Worm (Caenorhabditis elegans): Measurements from ENCODE around the gene F58D2.4.
"Not testable (repeated sequence)": the region's sequence is repeated elsewhere in the genome, so short reads cannot be mapped to it uniquely, and the experiment has no call there.

Gene F58D2.4

ce11 chrIV:13154391-13155283 lies 34.2 kb downstream of the F58D2.4 start, which contains the start of the genes crld-1 and msh-5 (continued):
- TF ChIP-seq K11D2.4 (GFP tag; IDR thresholded peaks at IDR 0.05) (no peak), snpc-1.3 (tag; optimal IDR thresholded peaks at IDR 0.05; ENCODE audit: insufficient read depth) (peak; percentile 32), rcor-1 (GFP tag; IDR thresholded peaks at IDR 0.05) (0 out of 2 replicates have a peak, but pooled peaks have one; percentile 43), dpl-1 (GFP tag; optimal IDR thresholded peaks at IDR 0.05) (no peak), ceh-91 (GFP tag; IDR thresholded peaks at IDR 0.05) (peak; percentile 51; the same call in 1 of the 2 replicates), Y53F4B.3 (GFP tag; IDR thresholded peaks at IDR 0.05) (no peak), madf-6 (GFP tag; IDR thresholded peaks at IDR 0.05) (peak; percentile 90)

DNA sequence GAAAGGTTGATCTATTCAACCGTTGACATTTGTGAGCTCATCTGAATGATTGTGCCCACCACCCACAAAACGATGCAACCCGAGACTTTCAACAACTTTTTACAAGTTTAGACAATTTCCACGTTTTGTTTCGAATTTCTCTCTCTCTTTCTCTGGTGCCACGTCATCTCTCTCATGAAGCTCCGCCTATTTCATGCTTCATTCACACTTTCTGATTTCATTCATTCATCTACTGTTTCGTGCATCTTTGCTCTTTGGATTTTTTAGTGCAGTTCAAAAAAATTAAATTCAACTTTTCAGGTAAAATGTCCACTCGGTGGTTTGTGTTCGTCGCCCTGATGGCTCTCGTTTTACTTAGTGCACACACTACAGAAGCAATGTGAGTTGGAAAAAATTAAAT lies 39.6 kb downstream of the F58D2.4 start, which contains the start of gene nlp-79:
Gene nlp-79, plus strand, starts transcription at position 301 of the 400 bp plus-strand sequence.
- no peak for TF ChIP-seq gei-17 (GFP tag; optimal IDR thresholded peaks at IDR 0.05)

ce11 chrIV:13142254-13142653 lies 46.6 kb downstream of the F58D2.4 start, which contains the start of gene spe-43:
Gene spe-43, minus strand, starts transcription at chrIV:13142354.
- no peak for TF ChIP-seq mel-28 (tag; optimal IDR thresholded peaks at IDR 0.05; ENCODE audit: borderline replicate concordance)
- TF ChIP-seq attf-3 (GFP tag; conservative IDR thresholded peaks at IDR 0.05), result no peak
- no peak for TF ChIP-seq ets-4 (GFP tag; optimal IDR thresholded peaks at IDR 0.05)
- no peak for TF ChIP-seq F37B4.10 (GFP tag; IDR thresholded peaks at IDR 0.05)
- TF ChIP-seq nfya-2 (GFP tag; IDR thresholded peaks at IDR 0.05), result no peak
- TF ChIP-seq lin-35 (GFP tag; optimal IDR thresholded peaks at IDR 0.05), result no peak

DNA sequence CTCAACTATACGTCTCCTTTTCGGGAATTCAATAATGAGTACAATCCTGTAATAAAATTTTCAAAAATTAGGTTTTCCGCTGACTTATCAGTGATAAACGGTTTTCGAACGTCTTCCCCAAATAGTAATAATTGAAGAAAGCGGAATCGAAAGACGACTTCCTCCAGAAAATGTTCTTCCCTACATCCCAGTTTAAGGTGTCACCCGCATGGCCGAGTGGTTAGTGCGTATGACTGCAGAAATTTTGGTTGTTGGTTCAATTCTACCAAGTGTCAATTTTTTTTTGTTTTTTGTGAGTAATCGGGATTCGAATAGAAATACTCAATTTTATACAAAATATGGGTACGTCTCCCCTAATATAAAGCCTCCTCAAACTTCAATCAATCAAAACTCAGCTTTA lies 48.1 kb downstream of the F58D2.4 start:
- TF ChIP-seq lin-26 (GFP tag; IDR thresholded peaks at IDR 0.05), result peak; percentile 91
- TF ChIP-seq D2030.7 (GFP tag; IDR thresholded peaks at IDR 0.05), result 0 out of 2 replicates have a peak, but pooled peaks have one; percentile 26
- peak; percentile 62 for TF ChIP-seq hmg-1.2 (GFP tag; IDR thresholded peaks at IDR 0.05)
- peak; percentile 54; the same call in 1 of the 2 replicates for TF ChIP-seq madf-6 (GFP tag; IDR thresholded peaks at IDR 0.05)
- peak; percentile 92 for TF ChIP-seq cebp-2 (GFP tag; IDR thresholded peaks at IDR 0.05)
- TF ChIP-seq ceh-100 (GFP tag; IDR thresholded peaks at IDR 0.05), result peak; percentile 31; the same call in 1 of the 2 replicates
- TF ChIP-seq B0261.1 (tag; optimal IDR thresholded peaks at IDR 0.05), result peak; percentile 57
- TF ChIP-seq snpc-4 (GFP tag; optimal IDR thresholded peaks at IDR 0.05), result not testable (repeated sequence)
- peak in 1 of 4 experiments; percentile 36 for TF ChIP-seq snpc-4 (tag; optimal IDR thresholded peaks at IDR 0.05)
- peak; percentile 42 for TF ChIP-seq rpc-1 (optimal IDR thresholded peaks at IDR 0.05)
- peak; percentile 63 for TF ChIP-seq rpc-1 (tag; optimal IDR thresholded peaks at IDR 0.05)
- TF ChIP-seq pbrm-1 (GFP tag; IDR thresholded peaks at IDR 0.05), result peak; percentile 57
- TF ChIP-seq tbp1 (GFP tag; optimal IDR thresholded peaks at IDR 0.05), result peak; percentile 87
- 0 out of 2 replicates have a peak, but pooled peaks have one; percentile 26 for TF ChIP-seq attf-6 (GFP tag; IDR thresholded peaks at IDR 0.05)
- 0 out of 2 replicates have a peak, but pooled peaks have one; percentile 20 for TF ChIP-seq ceh-58 (GFP tag; IDR thresholded peaks at IDR 0.05)
- peak; percentile 49 for TF ChIP-seq dox-1 (GFP tag; IDR thresholded peaks at IDR 0.05)
- TF ChIP-seq nfyb-1 (GFP tag; IDR thresholded peaks at IDR 0.05), result peak; percentile 82
